Worm (Caenorhabditis elegans) whole organism, midembryonic: ENCODE results near the gene pitr-3.

ENCODE experiments used
- flt-1 ChIP-seq: fragments of 200-800 bp; sonication (Bioruptor generic); IDR thresholded peaks from 2 replicates; pipeline ENCODE4 v1.3.6; 2022; ENCODE audit warnings: missing genetic modification characterization, missing compliant biosample characterization
- med-1 ChIP-seq: sonication (generic microtip); optimal IDR thresholded peaks from 2 replicates; lab custom pipeline; 2017; ENCODE audit warnings: missing genetic modification characterization, mild to moderate bottlenecking, missing compliant biosample characterization, antibody characterized with exemption, missing genetic modification reagents; ENCODE audit not compliant: insufficient read depth
- ref-1 ChIP-seq: fragments of 200-800 bp; sonication (Bioruptor generic); conservative IDR thresholded peaks from 2 replicates; pipeline ENCODE4 v1.3.6; 2022; ENCODE audit warnings: missing genetic modification reagents, missing genetic modification characterization, missing compliant biosample characterization
- tab-1 ChIP-seq: fragments of 200-800 bp; sonication (Bioruptor generic); IDR thresholded peaks from 2 replicates; pipeline ENCODE4 v1.3.6; 2022; ENCODE audit warnings: missing genetic modification characterization, missing compliant biosample characterization
- ztf-29 ChIP-seq: fragments of 200-800 bp; sonication (Bioruptor generic); IDR thresholded peaks from 2 replicates; pipeline ENCODE4 v1.3.6; 2022; ENCODE audit warnings: missing genetic modification reagents, missing genetic modification characterization, missing compliant biosample characterization

DNA sequence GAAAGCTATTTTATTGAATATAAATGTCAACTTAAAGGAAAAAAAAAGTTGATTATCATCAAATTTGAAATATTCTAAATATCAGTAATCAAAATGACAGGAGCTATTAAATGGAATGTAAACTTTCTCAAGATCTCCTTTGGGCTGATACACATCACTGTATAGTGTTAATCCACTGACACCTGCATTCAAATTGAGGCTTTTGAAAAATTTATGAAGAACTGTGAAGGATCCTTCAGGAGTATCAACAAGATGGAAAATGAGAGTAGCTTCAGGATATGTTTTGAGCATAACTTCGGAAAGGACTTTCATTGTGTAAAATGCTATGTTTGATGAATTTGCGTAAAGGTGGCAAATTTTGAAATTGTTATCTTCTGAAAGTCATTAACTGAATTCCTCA lies 44.0 kb downstream of the pitr-3 start:
- TF ChIP-seq ref-1 = no peak
- TF ChIP-seq flt-1 (GFP tag; lab: Robert Waterston, UW) = no peak
- no peak for TF ChIP-seq ztf-29 (GFP tag; lab: Robert Waterston, UW)
- TF ChIP-seq tab-1 (GFP tag; lab: Robert Waterston, UW) = no peak
- no peak for TF ChIP-seq med-1
